Fruit fly (Drosophila melanogaster): ENCODE measurements around the gene CG17544.
A peak's percentile ranks its signal among the peaks of the same experiment; 100 is the strongest.

Gene CG17544

dm6 chr2L:19373809-19374208 lies 24.5 kb downstream of the CG17544 start (continued):
- TF ChIP-seq CG34376 (GFP tag; optimal IDR thresholded peaks at IDR 0.05) = no peak
- TF ChIP-seq Dip2 (GFP tag; IDR thresholded peaks at IDR 0.05) = no peak
- TF ChIP-seq MESR4 (GFP tag; optimal IDR thresholded peaks at IDR 0.05) = no peak
- 0 out of 2 replicates have a peak, but pooled peaks have one; percentile 17 for TF ChIP-seq ap (GFP tag; IDR thresholded peaks at IDR 0.05)
- TF ChIP-seq pros (GFP tag; optimal IDR thresholded peaks at IDR 0.05) = no peak
- TF ChIP-seq CG8388 (GFP tag; optimal IDR thresholded peaks at IDR 0.05) = peak; percentile 48
- no peak for TF ChIP-seq CG12155 (GFP tag; optimal IDR thresholded peaks at IDR 0.05)
- TF ChIP-seq z (GFP tag; IDR thresholded peaks at IDR 0.05) = no peak
- no peak for TF ChIP-seq H15 (GFP tag; IDR thresholded peaks at IDR 0.05)
- TF ChIP-seq zfh2 (GFP tag; optimal IDR thresholded peaks at IDR 0.05) = no peak
- TF ChIP-seq Jarid2 (GFP tag; optimal IDR thresholded peaks at IDR 0.05) = no peak
- no peak for TF ChIP-seq Rx (GFP tag; IDR thresholded peaks at IDR 0.05)
- no peak for TF ChIP-seq CG17186 (GFP tag; optimal IDR thresholded peaks at IDR 0.05)
- TF ChIP-seq gce (GFP tag; IDR thresholded peaks at IDR 0.05) = no peak
- no peak for TF ChIP-seq pita (GFP tag; optimal IDR thresholded peaks at IDR 0.05)
- TF ChIP-seq CG3838 (GFP tag; optimal IDR thresholded peaks at IDR 0.05) = no peak
- no peak for TF ChIP-seq lilli (GFP tag; optimal IDR thresholded peaks at IDR 0.05)
- no peak for TF ChIP-seq CG15479 (GFP tag; optimal IDR thresholded peaks at IDR 0.05)
- TF ChIP-seq ERR (GFP tag; optimal IDR thresholded peaks at IDR 0.05) = no peak
- no peak for TF ChIP-seq C15 (GFP tag; IDR thresholded peaks at IDR 0.05)
- no peak for TF ChIP-seq sima (GFP tag; optimal IDR thresholded peaks at IDR 0.05)
- TF ChIP-seq Atf6 (GFP tag; IDR thresholded peaks at IDR 0.05) = no peak
- no peak for TF ChIP-seq HLH4C (GFP tag; IDR thresholded peaks at IDR 0.05; ENCODE audit: partially characterized antibody)
- peak; percentile 55 for TF ChIP-seq nmo (GFP tag; optimal IDR thresholded peaks at IDR 0.05)
- TF ChIP-seq CG7987 (GFP tag; optimal IDR thresholded peaks at IDR 0.05) = no peak
- TF ChIP-seq CG2875 (GFP tag; optimal IDR thresholded peaks at IDR 0.05) = peak; percentile 0
- TF ChIP-seq CG4328 (GFP tag; optimal IDR thresholded peaks at IDR 0.05) = no peak
- no peak for TF ChIP-seq Hr3 (GFP tag; optimal IDR thresholded peaks at IDR 0.05)
- no peak for TF ChIP-seq B-H2 (GFP tag; optimal IDR thresholded peaks at IDR 0.05)
- TF ChIP-seq jing (GFP tag; optimal IDR thresholded peaks at IDR 0.05) = no peak
- TF ChIP-seq Eip74EF (GFP tag; optimal IDR thresholded peaks at IDR 0.05) = peak in 1 of 2 experiments; percentile 1
- TF ChIP-seq Xbp1 (GFP tag; optimal IDR thresholded peaks at IDR 0.05) = peak; percentile 12
- no peak for TF ChIP-seq CG10321 (GFP tag; IDR thresholded peaks at IDR 0.05)
- TF ChIP-seq bcd (GFP tag; optimal IDR thresholded peaks at IDR 0.05) = no peak
- peak; percentile 42 for TF ChIP-seq fd96Cb (tag; optimal IDR thresholded peaks at IDR 0.05)
- no peak for TF ChIP-seq CG3995 (GFP tag; optimal IDR thresholded peaks at IDR 0.05)
- no peak for TF ChIP-seq tup (GFP tag; optimal IDR thresholded peaks at IDR 0.05)
- peak; percentile 67 for TF ChIP-seq CG2712 (tag; optimal IDR thresholded peaks at IDR 0.05)
- no peak for TF ChIP-seq Bteb2 (GFP tag; optimal IDR thresholded peaks at IDR 0.05)
- TF ChIP-seq CG15601 (tag; optimal IDR thresholded peaks at IDR 0.05) = peak; percentile 59
- TF ChIP-seq CG9609 (GFP tag; optimal IDR thresholded peaks at IDR 0.05) = no peak
- TF ChIP-seq crp (GFP tag; optimal IDR thresholded peaks at IDR 0.05) = no peak
- no peak for TF ChIP-seq kah (GFP tag; optimal IDR thresholded peaks at IDR 0.05)
- no peak for TF ChIP-seq cg (GFP tag; optimal IDR thresholded peaks at IDR 0.05)
- no peak for TF ChIP-seq Usf (GFP tag; optimal IDR thresholded peaks at IDR 0.05)
- TF ChIP-seq CG12942 (GFP tag; optimal IDR thresholded peaks at IDR 0.05) = no peak
- no peak for TF ChIP-seq Chrac-16 (GFP tag; optimal IDR thresholded peaks at IDR 0.05)
- TF ChIP-seq slbo (GFP tag; IDR thresholded peaks at IDR 0.05) = no peak
- no peak for TF ChIP-seq NK7.1 (GFP tag; optimal IDR thresholded peaks at IDR 0.05)
- TF ChIP-seq Nf-YC (tag; optimal IDR thresholded peaks at IDR 0.05) = no peak
- TF ChIP-seq zf30C (GFP tag; optimal IDR thresholded peaks at IDR 0.05) = peak; percentile 43
